Worm (Caenorhabditis elegans): ENCODE results near the gene Y46G5A.28.

Gene Y46G5A.28

ce11 chrII:12884972-12885371 is 34.7 kb downstream of the Y46G5A.28 start, which contains the start of gene sra-14:
sra-14 (plus strand) TSS chrII:12885272.
- TF ChIP-seq zip-8 (tag; optimal IDR thresholded peaks at IDR 0.05) (no peak), unc-39 (tag; optimal IDR thresholded peaks at IDR 0.05) (no peak), nhr-12 (tag; optimal IDR thresholded peaks at IDR 0.05) (no peak), ceh-39 (tag; optimal IDR thresholded peaks at IDR 0.05) (no peak), tbx-8 (GFP tag; optimal IDR thresholded peaks at IDR 0.05) (no peak), blmp-1 (tag; optimal IDR thresholded peaks at IDR 0.05) (no peak), lin-13 (tag; optimal IDR thresholded peaks at IDR 0.05) (no peak), ham-2 (GFP tag; optimal IDR thresholded peaks at IDR 0.05) (no peak), mab-5 (tag; optimal IDR thresholded peaks at IDR 0.05) (no peak), nhr-237 (tag; optimal IDR thresholded peaks at IDR 0.05) (no peak), lsy-2 (tag; optimal IDR thresholded peaks at IDR 0.05) (no peak), drap-1 (GFP tag; optimal IDR thresholded peaks at IDR 0.05) (no peak)

- TF ChIP-seq mab-5 (tag; optimal IDR thresholded peaks at IDR 0.05) (no peak), sem-2 (GFP tag; optimal IDR thresholded peaks at IDR 0.05) (no peak), nhr-12 (tag; optimal IDR thresholded peaks at IDR 0.05) (no peak), lin-13 (tag; optimal IDR thresholded peaks at IDR 0.05) (no peak), flh-1 (GFP tag; optimal IDR thresholded peaks at IDR 0.05) (no peak), elt-3 (tag; optimal IDR thresholded peaks at IDR 0.05) (no peak), unc-62 (GFP tag; optimal IDR thresholded peaks at IDR 0.05) (no peak), sptf-1 (tag; optimal IDR thresholded peaks at IDR 0.05) (no peak), bed-3 (GFP tag; optimal IDR thresholded peaks at IDR 0.05) (no peak), ceh-83 (GFP tag; optimal IDR thresholded peaks at IDR 0.05) (no peak), tbx-8 (GFP tag; optimal IDR thresholded peaks at IDR 0.05) (no peak), drap-1 (GFP tag; optimal IDR thresholded peaks at IDR 0.05) (no peak), elt-1 (tag; optimal IDR thresholded peaks at IDR 0.05; ENCODE audit: borderline replicate concordance, insufficient read depth) (no peak), M03D4.4 (tag; optimal IDR thresholded peaks at IDR 0.05) (no peak), mls-2 (tag; optimal IDR thresholded peaks at IDR 0.05) (no peak), ztf-11 (tag; optimal IDR thresholded peaks at IDR 0.05) (no peak), hlh-1 (tag; optimal IDR thresholded peaks at IDR 0.05) (no peak), zip-8 (tag; optimal IDR thresholded peaks at IDR 0.05) (no peak)
Measured at ce11 chrII:12888471-12888870, 38.2 kb downstream of the Y46G5A.28 start, which contains the start of gene F35C5.3. F35C5.3 (plus strand) TSS chrII:12888771.

ce11 chrII:12892407-12892806 is 42.2 kb downstream of the Y46G5A.28 start:
- TF ChIP-seq ceh-43 (GFP tag; optimal IDR thresholded peaks at IDR 0.05): no peak
- TF ChIP-seq mep-1 (tag; optimal IDR thresholded peaks at IDR 0.05): no peak

- TF ChIP-seq bed-3 (GFP tag; optimal IDR thresholded peaks at IDR 0.05) (no peak), unc-120 (tag; optimal IDR thresholded peaks at IDR 0.05; ENCODE audit: poor library complexity, severe bottlenecking) (no peak)
Measured at ce11 chrII:12895078-12895670, 44.9 kb downstream of the Y46G5A.28 start, which contains the start of the genes clec-62 and clec-63. clec-62 (minus strand) TSS chrII:12895128. clec-63 (plus strand) TSS chrII:12895638.

- no peak for TF ChIP-seq lin-32 (GFP tag; optimal IDR thresholded peaks at IDR 0.05)
- TF ChIP-seq ham-2 (GFP tag; optimal IDR thresholded peaks at IDR 0.05): no peak
- no peak for TF ChIP-seq nhr-237 (tag; optimal IDR thresholded peaks at IDR 0.05)
- no peak for TF ChIP-seq ces-1 (GFP tag; optimal IDR thresholded peaks at IDR 0.05)
- no peak for TF ChIP-seq unc-62 (GFP tag; optimal IDR thresholded peaks at IDR 0.05)
- TF ChIP-seq cnd-1 (tag; optimal IDR thresholded peaks at IDR 0.05): no peak
- no peak for TF ChIP-seq ceh-43 (GFP tag; optimal IDR thresholded peaks at IDR 0.05)
- no peak for TF ChIP-seq mab-5 (tag; optimal IDR thresholded peaks at IDR 0.05)
Measured at ce11 chrII:12896666-12897065, 46.4 kb downstream of the Y46G5A.28 start.

ce11 chrII:12897361-12897760 is 47.1 kb downstream of the Y46G5A.28 start:
- TF ChIP-seq ceh-83 (GFP tag; optimal IDR thresholded peaks at IDR 0.05) (no peak), zip-8 (tag; optimal IDR thresholded peaks at IDR 0.05) (no peak)
